Fruit fly (Drosophila melanogaster) whole organism, embryonic: Measurements from ENCODE around the gene CG5447.
A peak's percentile ranks its signal among the peaks of the same experiment; 100 is the strongest.

Source experiments
- Bteb2 ChIP-seq: fragments of 200-800 bp; sonication (Bioruptor generic); optimal IDR thresholded peaks from 2 replicates; lab custom pipeline; 2016; ENCODE audit warnings: missing biosample characterization, missing genetic modification characterization
- CG10959 ChIP-seq: fragments of 200-800 bp; sonication (Bioruptor generic); IDR thresholded peaks from 2 replicates; pipeline ENCODE4 v1.3.6; 2022; ENCODE audit warnings: missing biosample characterization, missing genetic modification characterization
- CG10979 ChIP-seq: fragments of 200-800 bp; sonication (Bioruptor generic); optimal IDR thresholded peaks from 2 replicates; lab custom pipeline; 2018; ENCODE audit warnings: missing biosample characterization, mild to moderate bottlenecking, missing genetic modification characterization, moderate library complexity
- CG11504 ChIP-seq: fragments of 200-800 bp; sonication (Bioruptor generic); optimal IDR thresholded peaks from 3 replicates; lab custom pipeline; 2019; ENCODE audit warnings: missing biosample characterization, mild to moderate bottlenecking, missing genetic modification characterization, moderate library complexity
- CG11723 ChIP-seq: fragments of 200-800 bp; sonication (Bioruptor generic); optimal IDR thresholded peaks from 2 replicates; lab custom pipeline; 2017; ENCODE audit warnings: missing biosample characterization, mild to moderate bottlenecking, missing genetic modification characterization
- CG12299 ChIP-seq: fragments of 200-800 bp; sonication (Bioruptor generic); optimal IDR thresholded peaks from 2 replicates; lab custom pipeline; 2018; ENCODE audit warnings: missing biosample characterization, mild to moderate bottlenecking, missing genetic modification characterization
- CG12391 ChIP-seq: fragments of 200-800 bp; sonication (Bioruptor generic); optimal IDR thresholded peaks from 3 replicates; lab custom pipeline; 2018; ENCODE audit warnings: missing biosample characterization, mild to moderate bottlenecking, missing genetic modification characterization, moderate library complexity
- CG13424 ChIP-seq: fragments of 200-800 bp; sonication (Bioruptor generic); optimal IDR thresholded peaks from 2 replicates; lab custom pipeline; 2019; ENCODE audit warnings: missing biosample characterization, mild to moderate bottlenecking, missing genetic modification characterization, moderate library complexity
- CG14710 ChIP-seq: fragments of 200-800 bp; sonication (Bioruptor generic); optimal IDR thresholded peaks from 3 replicates; lab custom pipeline; 2019; ENCODE audit warnings: missing biosample characterization, mild to moderate bottlenecking, missing genetic modification characterization, moderate library complexity
- CG15601 ChIP-seq: fragments of 200-800 bp; sonication (Bioruptor generic); optimal IDR thresholded peaks from 3 replicates; lab custom pipeline; 2019; ENCODE audit warnings: missing biosample characterization, mild to moderate bottlenecking, missing genetic modification characterization, moderate library complexity
- CG16779 ChIP-seq: fragments of 200-800 bp; sonication (Bioruptor generic); IDR thresholded peaks from 2 replicates; pipeline ENCODE4 v1.3.6; 2022; ENCODE audit warnings: missing biosample characterization, missing genetic modification characterization
- CG17612 ChIP-seq: fragments of 200-800 bp; sonication (Bioruptor generic); IDR thresholded peaks from 2 replicates; pipeline ENCODE4 v1.3.6; 2022; ENCODE audit warnings: missing biosample characterization, missing genetic modification characterization
- CG1832 ChIP-seq: fragments of 200-800 bp; sonication (Bioruptor generic); optimal IDR thresholded peaks from 2 replicates; lab custom pipeline; 2017; ENCODE audit warnings: missing biosample characterization, mild to moderate bottlenecking, missing genetic modification characterization, inconsistent platforms
- CG2712 ChIP-seq: fragments of 200-800 bp; optimal IDR thresholded peaks from 3 replicates; lab custom pipeline; 2019; ENCODE audit warnings: missing biosample characterization, mild to moderate bottlenecking, missing genetic modification characterization, moderate library complexity
- CG34224 ChIP-seq: fragments of 200-800 bp; sonication (Bioruptor generic); IDR thresholded peaks from 3 replicates; pipeline ENCODE4 v1.3.6; 2022; ENCODE audit warnings: missing biosample characterization, missing genetic modification characterization; ENCODE audit not compliant: partially characterized antibody
- CG3726 ChIP-seq: fragments of 200-800 bp; sonication (Bioruptor generic); IDR thresholded peaks from 3 replicates; pipeline ENCODE4, ENCODE4 v1.3.6; 2022; ENCODE audit warnings: missing biosample characterization, missing genetic modification characterization
- CG3838 ChIP-seq: fragments of 200-800 bp; sonication (Bioruptor generic); optimal IDR thresholded peaks from 3 replicates; lab custom pipeline; 2016; ENCODE audit warnings: missing biosample characterization, missing genetic modification characterization
- CG4328 ChIP-seq: fragments of 200-800 bp; sonication (Bioruptor generic); optimal IDR thresholded peaks from 3 replicates; lab custom pipeline; 2017; ENCODE audit warnings: missing biosample characterization, missing genetic modification reagents, missing genetic modification characterization
- CG5245 ChIP-seq: fragments of 200-800 bp; sonication (Bioruptor generic); optimal IDR thresholded peaks from 3 replicates; lab custom pipeline; 2016; ENCODE audit warnings: missing biosample characterization, missing genetic modification characterization
- CG7556 ChIP-seq: fragments of 200-800 bp; sonication (Bioruptor generic); optimal IDR thresholded peaks from 2 replicates; lab custom pipeline; 2017; ENCODE audit warnings: missing biosample characterization, mild to moderate bottlenecking, missing genetic modification characterization
- CG8290 ChIP-seq, 3 experiments: fragments of 200-800 bp; sonication (Bioruptor generic); optimal IDR thresholded peaks; 2 replicates each; lab custom pipeline; 2016 to 2019; ENCODE audit warnings: missing biosample characterization in 3 of 3, missing genetic modification characterization in 3 of 3, mild to moderate bottlenecking in 2 of 3, moderate library complexity in 1 of 3
- CG9437 ChIP-seq: fragments of 200-800 bp; sonication (Bioruptor generic); optimal IDR thresholded peaks from 2 replicates; lab custom pipeline; 2018; ENCODE audit warnings: missing biosample characterization, mild to moderate bottlenecking, missing genetic modification characterization
- CG9932 ChIP-seq: fragments of 200-800 bp; sonication (Bioruptor generic); IDR thresholded peaks from 2 replicates; pipeline ENCODE4 v1.3.6; 2022; ENCODE audit warnings: missing biosample characterization, missing genetic modification characterization
- CoRest ChIP-seq: fragments of 200-800 bp; sonication (Bioruptor generic); optimal IDR thresholded peaks from 3 replicates; lab custom pipeline; 2018; ENCODE audit warnings: missing biosample characterization, mild to moderate bottlenecking, missing genetic modification characterization, moderate library complexity
- D ChIP-seq, 2 experiments: fragments of 200-800 bp in 1 of 2; fragments of >200 bp in 1 of 2; sonication (Bioruptor generic) in 1 of 2; optimal IDR thresholded peaks; 2 replicates in 1 of 2; 3 replicates in 1 of 2; lab custom pipeline; 2017; ENCODE audit warnings: mild to moderate bottlenecking in 1 of 2, missing biosample characterization in 1 of 2, missing genetic modification characterization in 1 of 2, missing genetic modification reagents in 1 of 2
- Fer3 ChIP-seq: fragments of 200-800 bp; sonication (Bioruptor generic); optimal IDR thresholded peaks from 2 replicates; lab custom pipeline; 2018; ENCODE audit warnings: missing biosample characterization, mild to moderate bottlenecking, missing genetic modification characterization, moderate library complexity
- HmgD ChIP-seq: fragments of 200-800 bp; sonication (Bioruptor generic); optimal IDR thresholded peaks from 3 replicates; lab custom pipeline; 2016; ENCODE audit warnings: missing biosample characterization, missing genetic modification characterization
- HmgZ ChIP-seq: fragments of 200-800 bp; sonication (Bioruptor generic); optimal IDR thresholded peaks from 2 replicates; lab custom pipeline; 2018; ENCODE audit warnings: missing biosample characterization, mild to moderate bottlenecking, missing genetic modification characterization
- Hr3 ChIP-seq: fragments of 200-800 bp; sonication (Bioruptor generic); optimal IDR thresholded peaks from 3 replicates; lab custom pipeline; 2016; ENCODE audit warnings: missing biosample characterization, missing genetic modification characterization
- Hsf ChIP-seq: fragments of 200-800 bp; sonication (Bioruptor generic); optimal IDR thresholded peaks from 3 replicates; lab custom pipeline; 2016; ENCODE audit warnings: missing biosample characterization, missing genetic modification characterization
- MESR4 ChIP-seq: fragments of 200-800 bp; sonication (Bioruptor generic); optimal IDR thresholded peaks from 2 replicates; lab custom pipeline; 2018; ENCODE audit warnings: missing biosample characterization, mild to moderate bottlenecking, missing genetic modification characterization, moderate library complexity
- NC2β ChIP-seq: fragments of 200-800 bp; sonication (Bioruptor generic); optimal IDR thresholded peaks from 2 replicates; lab custom pipeline; 2016; ENCODE audit warnings: missing biosample characterization, missing genetic modification characterization
- NK7.1 ChIP-seq: fragments of 200-800 bp; sonication (Bioruptor generic); optimal IDR thresholded peaks from 3 replicates; lab custom pipeline; 2016; ENCODE audit warnings: missing biosample characterization, missing genetic modification characterization
- NfI ChIP-seq: fragments of 200-800 bp; sonication (Bioruptor generic); optimal IDR thresholded peaks from 3 replicates; lab custom pipeline; 2018; ENCODE audit warnings: missing biosample characterization, mild to moderate bottlenecking, missing genetic modification characterization, moderate library complexity
- Opbp ChIP-seq: fragments of 200-800 bp; sonication (Bioruptor generic); IDR thresholded peaks from 3 replicates; pipeline ENCODE4 v1.3.6; 2022; ENCODE audit warnings: missing biosample characterization, missing genetic modification characterization; ENCODE audit not compliant: partially characterized antibody
- TFAM ChIP-seq: fragments of 200-800 bp; sonication (Bioruptor generic); optimal IDR thresholded peaks from 2 replicates; lab custom pipeline; 2017; ENCODE audit warnings: missing biosample characterization, missing genetic modification characterization, inconsistent platforms
- ap ChIP-seq: fragments of 200-800 bp; sonication (Bioruptor generic); IDR thresholded peaks from 2 replicates; pipeline ENCODE4 v1.3.6; 2022; ENCODE audit warnings: missing biosample characterization, missing genetic modification characterization
- ase ChIP-seq: fragments of 200-800 bp; sonication (Bioruptor generic); IDR thresholded peaks from 3 replicates; pipeline ENCODE4 v1.3.6; 2022; ENCODE audit warnings: missing biosample characterization, missing genetic modification characterization
- bigmax ChIP-seq: fragments of 200-800 bp; sonication (Bioruptor generic); optimal IDR thresholded peaks from 2 replicates; lab custom pipeline; 2018; ENCODE audit warnings: missing biosample characterization, mild to moderate bottlenecking, missing genetic modification characterization
- fru ChIP-seq: fragments of >200 bp; optimal IDR thresholded peaks from 2 replicates; lab custom pipeline; 2017
- ftz-f1 ChIP-seq: fragments of 200-800 bp; sonication (Bioruptor generic); optimal IDR thresholded peaks from 2 replicates; lab custom pipeline; 2016; ENCODE audit warnings: missing biosample characterization, missing genetic modification characterization
- luna ChIP-seq: fragments of 200-800 bp; sonication (Bioruptor generic); optimal IDR thresholded peaks from 2 replicates; lab custom pipeline; 2016; ENCODE audit warnings: missing biosample characterization, missing genetic modification characterization
- mam ChIP-seq: fragments of 200-800 bp; sonication (Bioruptor generic); optimal IDR thresholded peaks from 3 replicates; lab custom pipeline; 2016; ENCODE audit warnings: missing biosample characterization, missing genetic modification characterization
- sc ChIP-seq, 3 experiments: fragments of >200 bp in 2 of 3; fragments of 200-800 bp in 1 of 3; sonication (Bioruptor generic) in 1 of 3; optimal IDR thresholded peaks; 2 replicates in 2 of 3; 3 replicates in 1 of 3; lab custom pipeline; 2017; ENCODE audit warnings: mild to moderate bottlenecking in 1 of 3, missing biosample characterization in 1 of 3, missing genetic modification characterization in 1 of 3, missing genetic modification reagents in 1 of 3
- sqz ChIP-seq: fragments of 200-800 bp; sonication (Bioruptor generic); optimal IDR thresholded peaks from 3 replicates; lab custom pipeline; 2018; ENCODE audit warnings: missing biosample characterization, mild to moderate bottlenecking, missing genetic modification characterization
- sug ChIP-seq: fragments of 200-800 bp; optimal IDR thresholded peaks from 2 replicates; lab custom pipeline; 2019; ENCODE audit warnings: missing biosample characterization, mild to moderate bottlenecking, missing genetic modification characterization, moderate library complexity
- tio ChIP-seq: fragments of 200-800 bp; sonication (Bioruptor generic); optimal IDR thresholded peaks from 2 replicates; lab custom pipeline; 2017; ENCODE audit warnings: missing biosample characterization, missing genetic modification characterization, inconsistent platforms
- tup ChIP-seq: fragments of 200-800 bp; sonication (Bioruptor generic); optimal IDR thresholded peaks from 2 replicates; lab custom pipeline; 2016; ENCODE audit warnings: missing biosample characterization, mild to moderate bottlenecking, missing genetic modification characterization, moderate library complexity
- unpg ChIP-seq: fragments of 200-800 bp; sonication (Bioruptor generic); optimal IDR thresholded peaks from 3 replicates; lab custom pipeline; 2018; ENCODE audit warnings: missing biosample characterization, mild to moderate bottlenecking, missing genetic modification characterization, moderate library complexity
- yki ChIP-seq: fragments of >200 bp; optimal IDR thresholded peaks from 3 replicates; lab custom pipeline; 2018

The CG5447 gene

DNA sequence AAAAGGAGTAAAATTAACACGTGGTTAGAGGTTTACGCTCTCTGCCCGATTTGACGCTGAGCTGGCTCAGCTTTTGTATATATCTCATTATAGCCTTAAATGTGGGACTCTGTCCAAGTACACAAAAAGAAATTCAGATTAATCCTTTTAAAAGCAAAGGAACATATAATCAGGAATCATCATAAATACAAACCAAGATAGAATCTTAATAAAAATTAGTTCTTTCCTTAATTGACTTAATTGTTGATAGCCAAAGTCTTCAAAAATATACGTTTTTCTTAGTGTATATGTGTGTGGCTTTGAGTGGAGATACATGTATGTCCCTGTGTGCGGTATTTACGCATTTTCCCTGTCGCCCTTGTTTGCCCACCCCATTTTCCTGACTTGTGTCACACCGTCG is 41.9 kb downstream of the CG5447 start (continued):
- TF ChIP-seq CG15601 (tag; lab: Kevin White, UChicago) (no peak), unpg (GFP tag; lab: Kevin White, UChicago) (peak; percentile 23), Hr3 (GFP tag; lab: Kevin White, UChicago) (peak; percentile 2), NC2β (GFP tag; lab: Kevin White, UChicago) (no peak), CG3726 (GFP tag; lab: Robert Waterston, UW) (no peak), CG9932 (peak; percentile 61), CoRest (tag; lab: Kevin White, UChicago) (peak; percentile 42), CG16779 (no peak), Opbp (GFP tag; lab: Robert Waterston, UW) (no peak), bigmax (GFP tag; lab: Kevin White, UChicago) (no peak), TFAM (GFP tag; lab: Kevin White, UChicago) (no peak), CG11504 (peak; percentile 55), MESR4 (GFP tag; lab: Kevin White, UChicago) (no peak), CG17612 (GFP tag; lab: Robert Waterston, UW) (no peak), ase (GFP tag; lab: Robert Waterston, UW) (no peak), fru (lab: Kevin White, UChicago) (no peak), CG2712 (tag; lab: Kevin White, UChicago) (no peak), NK7.1 (GFP tag; lab: Kevin White, UChicago) (no peak), CG10979 (no peak), mam (GFP tag; lab: Kevin White, UChicago) (peak; percentile 57), CG4328 (no peak), Bteb2 (GFP tag; lab: Kevin White, UChicago) (peak; percentile 3), CG12299 (tag; lab: Kevin White, UChicago) (peak; percentile 9), tio (GFP tag; lab: Kevin White, UChicago) (no peak), CG14710 (tag; lab: Kevin White, UChicago) (no peak), CG9437 (GFP tag; lab: Kevin White, UChicago) (no peak), CG10959 (GFP tag; lab: Robert Waterston, UW) (no peak), Fer3 (tag; lab: Kevin White, UChicago) (peak; percentile 54), CG1832 (GFP tag; lab: Kevin White, UChicago) (no peak), Hsf (GFP tag; lab: Kevin White, UChicago) (peak; percentile 20), yki (lab: Kevin White, UChicago) (no peak), CG13424 (peak; percentile 45), HmgZ (tag; lab: Kevin White, UChicago) (no peak), CG5245 (GFP tag; lab: Kevin White, UChicago) (no peak), sqz (no peak), sug (tag; lab: Kevin White, UChicago) (peak; percentile 10), ap (GFP tag; lab: Robert Waterston, UW) (no peak), CG12391 (tag; lab: Kevin White, UChicago) (no peak), D (optimal IDR thresholded peaks at IDR 0.05; lab: Kevin White, UChicago) (no peak), D (GFP tag; optimal IDR thresholded peaks at IDR 0.05; lab: Kevin White, UChicago) (no peak), CG11723 (no peak), sc (optimal IDR thresholded peaks at IDR 0.05; lab: Kevin White, UChicago) (no peak), sc (GFP tag; optimal IDR thresholded peaks at IDR 0.05; lab: Kevin White, UChicago) (no peak), CG3838 (GFP tag; lab: Kevin White, UChicago) (no peak), luna (no peak), NfI (GFP tag; lab: Kevin White, UChicago) (no peak), ftz-f1 (GFP tag; lab: Kevin White, UChicago) (no peak), tup (GFP tag; lab: Kevin White, UChicago) (no peak), CG8290 (GFP tag; optimal IDR thresholded peaks at IDR 0.05; lab: Kevin White, UChicago) (no peak), CG8290 (tag; optimal IDR thresholded peaks at IDR 0.05; lab: Kevin White, UChicago) (peak in 1 of 2 experiments; percentile 10), CG34224 (GFP tag; lab: Robert Waterston, UW) (no peak), HmgD (GFP tag; lab: Kevin White, UChicago) (no peak), CG7556 (peak; percentile 65)
